Worm (Caenorhabditis elegans) whole organism, young adult: ENCODE measurements around the gene lgc-41.

Source experiments
- D2030.7 ChIP-seq: fragments of 200-800 bp; sonication (Bioruptor generic); IDR thresholded peaks from 2 replicates; pipeline ENCODE4 v1.3.6; 2022; ENCODE audit warnings: missing genetic modification reagents, missing genetic modification characterization, missing compliant biosample characterization
- F57C9.4 ChIP-seq: sonication (generic microtip); optimal IDR thresholded peaks from 2 replicates; lab custom pipeline; 2017; ENCODE audit warnings: mild to moderate bottlenecking, missing genetic modification characterization, missing compliant biosample characterization
- K11D2.4 ChIP-seq: fragments of 200-800 bp; sonication (Bioruptor generic); IDR thresholded peaks from 2 replicates; pipeline ENCODE4 v1.3.6; 2022; ENCODE audit warnings: missing genetic modification reagents, missing genetic modification characterization, missing compliant biosample characterization
- K12H6.12 ChIP-seq: fragments of 200-800 bp; sonication (Bioruptor generic); optimal IDR thresholded peaks from 2 replicates; lab custom pipeline; 2018; ENCODE audit warnings: mild to moderate bottlenecking, missing genetic modification characterization, missing compliant biosample characterization
- Y79H2A.3 ChIP-seq: fragments of 200-800 bp; sonication (Bioruptor generic); conservative IDR thresholded peaks from 2 replicates; pipeline ENCODE4 v1.3.6; 2022; ENCODE audit warnings: missing genetic modification reagents, missing genetic modification characterization, missing compliant biosample characterization
- ama-1 ChIP-seq, 3 experiments: fragments of 150-350 bp in 1 of 3; sonication (generic microtip) in 2 of 3; optimal IDR thresholded peaks; 2 replicates each; lab custom pipeline; 2014 to 2018; ENCODE audit warnings: missing biosample characterization in 2 of 3, missing genetic modification characterization in 2 of 3, missing genetic modification reagents in 2 of 3
- aptf-2 ChIP-seq: fragments of 200-800 bp; sonication (Bioruptor generic); conservative IDR thresholded peaks from 2 replicates; pipeline ENCODE4 v1.3.6; 2022; ENCODE audit warnings: missing genetic modification reagents, missing genetic modification characterization, missing compliant biosample characterization
- atf-7 ChIP-seq: sonication (generic microtip); optimal IDR thresholded peaks from 2 replicates; lab custom pipeline; 2017; ENCODE audit warnings: mild to moderate bottlenecking, missing genetic modification characterization, missing compliant biosample characterization
- attf-3 ChIP-seq: fragments of 200-800 bp; sonication (Bioruptor generic); conservative IDR thresholded peaks from 2 replicates; pipeline ENCODE4 v1.3.6; 2022; ENCODE audit warnings: missing genetic modification reagents, missing genetic modification characterization, missing compliant biosample characterization
- attf-6 ChIP-seq: fragments of 200-800 bp; sonication (Bioruptor generic); IDR thresholded peaks from 2 replicates; pipeline ENCODE4 v1.3.6; 2022; ENCODE audit warnings: missing genetic modification reagents, missing genetic modification characterization, missing compliant biosample characterization
- ccch-3 ChIP-seq: fragments of 200-800 bp; sonication (Bioruptor generic); optimal IDR thresholded peaks from 2 replicates; lab custom pipeline; 2018; ENCODE audit warnings: mild to moderate bottlenecking, missing genetic modification characterization, missing compliant biosample characterization
- cebp-1 ChIP-seq, 2 experiments: fragments of 200-800 bp in 1 of 2; sonication (Bioruptor generic) in 1 of 2; sonication (generic microtip) in 1 of 2; IDR thresholded peaks in 1 of 2; optimal IDR thresholded peaks in 1 of 2; 2 replicates each; pipeline versions ENCODE4 v1.3.6 to Lab custom; 2017 to 2022; ENCODE audit warnings: missing compliant biosample characterization in 2 of 2, missing genetic modification characterization in 2 of 2, mild to moderate bottlenecking in 1 of 2, missing genetic modification reagents in 1 of 2, moderate library complexity in 1 of 2
- ceh-40 ChIP-seq: fragments of 200-800 bp; sonication (Bioruptor generic); IDR thresholded peaks from 2 replicates; pipeline ENCODE4 v1.3.6; 2022; ENCODE audit warnings: missing genetic modification characterization, missing compliant biosample characterization
- ceh-91 ChIP-seq: fragments of 200-800 bp; sonication (Bioruptor generic); IDR thresholded peaks from 2 replicates; pipeline ENCODE4 v1.3.6; 2022; ENCODE audit warnings: missing genetic modification reagents, missing genetic modification characterization, missing compliant biosample characterization
- chd-7 ChIP-seq: sonication (generic microtip); optimal IDR thresholded peaks from 2 replicates; lab custom pipeline; 2016; ENCODE audit warnings: mild to moderate bottlenecking, missing genetic modification characterization, moderate library complexity, missing compliant biosample characterization
- dpl-1 ChIP-seq: fragments of 150-350 bp; optimal IDR thresholded peaks from 2 replicates; lab custom pipeline; 2014; ENCODE audit warnings: missing biosample characterization, missing genetic modification reagents, missing genetic modification characterization
- egl-18 ChIP-seq: fragments of 200-800 bp; sonication (Bioruptor generic); IDR thresholded peaks from 2 replicates; pipeline ENCODE4 v1.3.6; 2022; ENCODE audit warnings: missing genetic modification reagents, missing genetic modification characterization, missing compliant biosample characterization
- egrh-3 ChIP-seq: fragments of 200-800 bp; sonication (Bioruptor generic); IDR thresholded peaks from 2 replicates; pipeline ENCODE4 v1.3.6; 2022; ENCODE audit warnings: missing genetic modification reagents, missing genetic modification characterization, missing compliant biosample characterization
- ekl-4 ChIP-seq: fragments of 200-800 bp; sonication (Bioruptor generic); IDR thresholded peaks from 2 replicates; pipeline ENCODE4 v1.3.6; 2022; ENCODE audit warnings: missing genetic modification reagents, missing genetic modification characterization, missing compliant biosample characterization
- him-1 ChIP-seq: sonication (generic microtip); optimal IDR thresholded peaks from 2 replicates; lab custom pipeline; 2016; ENCODE audit warnings: missing genotype, missing genetic modification reagents, missing genetic modification characterization, missing compliant biosample characterization
- let-607 ChIP-seq, 2 experiments: fragments of 200-800 bp in 1 of 2; sonication (Bioruptor generic) in 1 of 2; sonication (generic microtip) in 1 of 2; optimal IDR thresholded peaks; 2 replicates each; lab custom pipeline; 2016 to 2018; ENCODE audit warnings: mild to moderate bottlenecking in 2 of 2, missing compliant biosample characterization in 2 of 2, missing genetic modification characterization in 2 of 2, moderate library complexity in 2 of 2, missing genotype in 1 of 2
- lin-26 ChIP-seq: fragments of 200-800 bp; sonication (Bioruptor generic); IDR thresholded peaks from 2 replicates; pipeline ENCODE4 v1.3.6; 2022; ENCODE audit warnings: missing genetic modification reagents, missing genetic modification characterization, missing compliant biosample characterization
- lin-40 ChIP-seq: sonication (generic microtip); optimal IDR thresholded peaks from 2 replicates; lab custom pipeline; 2016; ENCODE audit warnings: missing genetic modification characterization, mild to moderate bottlenecking, missing compliant biosample characterization, missing genotype, missing genetic modification reagents
- lsy-27 ChIP-seq: sonication (generic microtip); optimal IDR thresholded peaks from 2 replicates; lab custom pipeline; 2017; ENCODE audit warnings: missing genetic modification characterization, mild to moderate bottlenecking, missing compliant biosample characterization, antibody characterized with exemption, missing genotype, borderline replicate concordance; ENCODE audit not compliant: insufficient read depth
- madf-10 ChIP-seq: sonication (generic microtip); optimal IDR thresholded peaks from 2 replicates; lab custom pipeline; 2016; ENCODE audit warnings: mild to moderate bottlenecking, missing genetic modification characterization, missing compliant biosample characterization
- madf-3 ChIP-seq: fragments of 200-800 bp; sonication (Bioruptor generic); IDR thresholded peaks from 2 replicates; pipeline ENCODE4 v1.3.6; 2022; ENCODE audit warnings: missing genetic modification reagents, missing genetic modification characterization, missing compliant biosample characterization
- mcd-1 ChIP-seq: fragments of 200-800 bp; sonication (Bioruptor generic); IDR thresholded peaks from 2 replicates; pipeline ENCODE4 v1.3.6; 2022; ENCODE audit warnings: missing genetic modification reagents, missing genetic modification characterization, missing compliant biosample characterization
- mes-4 ChIP-seq: sonication (generic microtip); optimal IDR thresholded peaks from 2 replicates; lab custom pipeline; 2016; ENCODE audit warnings: missing genotype, missing genetic modification characterization, missing compliant biosample characterization
- rec-8 ChIP-seq, 2 experiments: sonication (generic microtip); optimal IDR thresholded peaks; 2 replicates each; lab custom pipeline; 2016; ENCODE audit warnings: mild to moderate bottlenecking in 2 of 2, missing genetic modification characterization in 2 of 2, missing genetic modification reagents in 2 of 2, missing genotype in 2 of 2, missing biosample characterization in 1 of 2, missing compliant biosample characterization in 1 of 2, moderate library complexity in 1 of 2
- repo-1 ChIP-seq: sonication (generic microtip); optimal IDR thresholded peaks from 2 replicates; lab custom pipeline; 2017; ENCODE audit warnings: mild to moderate bottlenecking, missing genetic modification characterization, missing compliant biosample characterization
- sea-2 ChIP-seq: fragments of 200-800 bp; sonication (Bioruptor generic); IDR thresholded peaks from 2 replicates; pipeline ENCODE4 v1.3.6; 2022; ENCODE audit warnings: missing genetic modification characterization, missing compliant biosample characterization
- snpc-3.4 ChIP-seq: sonication (generic microtip); optimal IDR thresholded peaks from 2 replicates; lab custom pipeline; 2017; ENCODE audit warnings: missing genetic modification characterization, mild to moderate bottlenecking, missing compliant biosample characterization, antibody characterized with exemption, moderate library complexity, missing genotype, missing genetic modification reagents
- snpc-4 ChIP-seq, 5 experiments: fragments of 150-350 bp in 1 of 5; sonication (generic microtip) in 4 of 5; optimal IDR thresholded peaks; 2 replicates each; lab custom pipeline; 2014 to 2018; ENCODE audit warnings: missing genetic modification characterization in 5 of 5, missing biosample characterization in 3 of 5, antibody characterized with exemption in 2 of 5, mild to moderate bottlenecking in 2 of 5, missing compliant biosample characterization in 2 of 5, missing genotype in 2 of 5, moderate library complexity in 2 of 5, missing genetic modification reagents in 1 of 5
- zfh-2 ChIP-seq: fragments of 200-800 bp; sonication (Bioruptor generic); conservative IDR thresholded peaks from 2 replicates; pipeline ENCODE4 v1.3.6; 2022; ENCODE audit warnings: missing genetic modification reagents, missing genetic modification characterization, missing compliant biosample characterization
- ztf-28 ChIP-seq: fragments of 200-800 bp; sonication (Bioruptor generic); IDR thresholded peaks from 2 replicates; pipeline ENCODE4 v1.3.6; 2022; ENCODE audit warnings: missing genetic modification reagents, missing genetic modification characterization, missing compliant biosample characterization

The lgc-41 gene

ce11 chrX:10440781-10441180, 13.3 kb upstream of the lgc-41 start:
- TF ChIP-seq egl-18 (GFP tag; lab: Robert Waterston, UW): no peak
- TF ChIP-seq ama-1 (optimal IDR thresholded peaks at IDR 0.05; lab: Kevin White, UChicago): no peak
- TF ChIP-seq ama-1 (GFP tag; optimal IDR thresholded peaks at IDR 0.05; lab: Kevin White, UChicago): no peak
- no peak for TF ChIP-seq lin-26 (GFP tag; lab: Robert Waterston, UW)
- no peak for TF ChIP-seq rec-8 (tag; optimal IDR thresholded peaks at IDR 0.05; lab: Kevin White, UChicago)
- no peak for TF ChIP-seq cebp-1 (GFP tag; IDR thresholded peaks at IDR 0.05; lab: Robert Waterston, UW)
- TF ChIP-seq cebp-1 (tag; optimal IDR thresholded peaks at IDR 0.05; lab: Kevin White, UChicago): no peak
- TF ChIP-seq, all 124 proteins: peak for 0

- no peak for TF ChIP-seq snpc-3.4
Measured at ce11 chrX:10443836-10444235, 10.2 kb upstream of the lgc-41 start, which contains the start of gene C39B10.3. C39B10.3 (plus strand) TSS chrX:10444136.

- no peak for TF ChIP-seq lin-40 (tag; lab: Kevin White, UChicago)
- TF ChIP-seq attf-6 (GFP tag; lab: Robert Waterston, UW): no peak
- TF ChIP-seq chd-7 (tag; lab: Kevin White, UChicago): no peak
- TF ChIP-seq repo-1 (tag; lab: Kevin White, UChicago): no peak
- no peak for TF ChIP-seq mcd-1 (GFP tag; lab: Robert Waterston, UW)
- no peak for TF ChIP-seq ceh-91
Measured at ce11 chrX:10444705-10445104, 9.4 kb upstream of the lgc-41 start, which contains the start of gene C39B10.4. C39B10.4 (plus strand) TSS chrX:10445005.

ce11 chrX:10446982-10447381, 7.1 kb upstream of the lgc-41 start, which contains the start of gene C39B10.5:
C39B10.5 (plus strand) TSS chrX:10447343.
- TF ChIP-seq ztf-28 (GFP tag; lab: Robert Waterston, UW): no peak
- TF ChIP-seq lsy-27 (tag; lab: Kevin White, UChicago): no peak
- TF ChIP-seq aptf-2 (GFP tag; lab: Robert Waterston, UW): no peak
- no peak for TF ChIP-seq mes-4 (tag; lab: Kevin White, UChicago)
- no peak for TF ChIP-seq snpc-3.4
- no peak for TF ChIP-seq Y79H2A.3 (GFP tag; lab: Robert Waterston, UW)
- no peak for TF ChIP-seq K12H6.12 (tag; lab: Kevin White, UChicago)
- no peak for TF ChIP-seq atf-7 (tag; lab: Kevin White, UChicago)
- no peak for TF ChIP-seq madf-3 (GFP tag; lab: Robert Waterston, UW)
- no peak for TF ChIP-seq him-1
- TF ChIP-seq dpl-1 (GFP tag; lab: Kevin White, UChicago): no peak
- TF ChIP-seq D2030.7 (GFP tag; lab: Robert Waterston, UW): no peak
- TF ChIP-seq zfh-2 (GFP tag; lab: Robert Waterston, UW): no peak
- TF ChIP-seq K11D2.4: no peak
- no peak for TF ChIP-seq F57C9.4 (tag; lab: Kevin White, UChicago)
- no peak for TF ChIP-seq sea-2
- no peak for TF ChIP-seq attf-3
- no peak for TF ChIP-seq egrh-3 (GFP tag; lab: Robert Waterston, UW)
- TF ChIP-seq let-607 (tag; optimal IDR thresholded peaks at IDR 0.05; lab: Kevin White, UChicago): no peak

ce11 chrX:10462391-10462790, 8.3 kb downstream of the lgc-41 start:
- TF ChIP-seq snpc-4 (GFP tag; optimal IDR thresholded peaks at IDR 0.05; lab: Kevin White, UChicago) (no peak), snpc-4 (tag; optimal IDR thresholded peaks at IDR 0.05; lab: Kevin White, UChicago) (no peak), ccch-3 (GFP tag; lab: Kevin White, UChicago) (no peak), madf-10 (no peak), ekl-4 (GFP tag; lab: Robert Waterston, UW) (no peak), attf-6 (GFP tag; lab: Robert Waterston, UW) (no peak), ceh-40 (GFP tag; lab: Robert Waterston, UW) (no peak)
- TF ChIP-seq, all 124 proteins: peak for 0
